Worm (Caenorhabditis elegans): ENCODE data around the gene mcm-5.
A peak's percentile ranks its signal among the peaks of the same experiment; 100 is the strongest.

mcm-5 gene

DNA sequence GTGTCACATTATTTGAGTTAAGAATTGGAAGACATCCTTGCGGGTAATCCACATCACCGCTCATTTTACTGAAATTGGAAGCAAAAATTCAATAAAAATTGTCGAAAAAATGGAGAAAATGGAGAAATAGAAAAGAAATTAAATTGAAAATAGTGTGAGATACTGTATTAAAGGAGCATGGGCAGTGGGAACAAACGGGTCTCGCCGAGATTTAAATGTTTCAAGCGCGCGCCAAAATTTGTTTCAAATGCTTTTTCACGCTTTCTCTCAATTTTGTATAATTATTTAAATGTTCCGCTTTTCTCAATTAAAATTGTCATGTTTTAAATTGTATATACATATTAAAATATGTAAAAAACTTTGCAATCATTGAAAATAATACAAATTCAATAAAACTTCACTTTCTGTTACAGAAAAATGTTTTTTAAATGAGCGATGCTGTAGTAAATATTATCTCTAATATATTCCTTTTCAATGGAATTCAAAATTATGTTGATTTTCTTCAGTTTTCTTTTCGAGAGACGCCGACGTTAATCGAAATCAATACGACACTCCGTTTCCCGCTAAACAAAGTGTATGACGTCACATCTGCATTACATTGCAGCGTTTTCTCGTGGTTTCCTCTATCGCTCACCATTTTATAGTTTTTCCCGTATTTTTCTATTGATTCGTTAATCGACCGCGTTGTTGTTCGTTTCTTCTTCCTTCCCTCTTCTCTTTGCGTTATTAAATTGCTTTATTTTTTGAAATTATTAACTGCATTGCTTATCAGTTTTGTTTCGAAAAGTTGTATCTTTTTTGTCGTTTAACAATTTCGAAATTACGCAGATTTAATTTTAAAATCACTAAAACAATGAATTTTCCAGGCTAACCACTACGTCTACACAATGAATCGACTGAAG, 22.2 kb upstream of the mcm-5 start, which contains the start of the genes evl-14 and dcn-1 (continued):
- TF ChIP-seq tbx-2 (tag; optimal IDR thresholded peaks at IDR 0.05), result peak; percentile 75
- TF ChIP-seq F16B12.6 (tag; optimal IDR thresholded peaks at IDR 0.05), result peak; percentile 52
- peak; percentile 81 to 90 for TF ChIP-seq lsy-2 (tag; optimal IDR thresholded peaks at IDR 0.05)
- TF ChIP-seq nhr-71 (tag; optimal IDR thresholded peaks at IDR 0.05), result peak; percentile 90
- TF ChIP-seq ceh-8 (GFP tag; optimal IDR thresholded peaks at IDR 0.05), result no peak
- peak; percentile 29 for TF ChIP-seq egl-13 (tag; optimal IDR thresholded peaks at IDR 0.05)
- no peak for TF ChIP-seq rnt-1 (tag; optimal IDR thresholded peaks at IDR 0.05)
- no peak for TF ChIP-seq C34B4.2 (tag; optimal IDR thresholded peaks at IDR 0.05)
- TF ChIP-seq tlp-1 (tag; optimal IDR thresholded peaks at IDR 0.05), result no peak
- peak; percentile 39 for TF ChIP-seq nhr-77 (tag; optimal IDR thresholded peaks at IDR 0.05)
- no peak for TF ChIP-seq unc-98 (GFP tag; IDR thresholded peaks at IDR 0.05)
- TF ChIP-seq mdl-1 (tag; optimal IDR thresholded peaks at IDR 0.05), result peak in 1 of 2 experiments; percentile 88
- peak; percentile 65 for TF ChIP-seq lin-15B (tag; optimal IDR thresholded peaks at IDR 0.05)

DNA sequence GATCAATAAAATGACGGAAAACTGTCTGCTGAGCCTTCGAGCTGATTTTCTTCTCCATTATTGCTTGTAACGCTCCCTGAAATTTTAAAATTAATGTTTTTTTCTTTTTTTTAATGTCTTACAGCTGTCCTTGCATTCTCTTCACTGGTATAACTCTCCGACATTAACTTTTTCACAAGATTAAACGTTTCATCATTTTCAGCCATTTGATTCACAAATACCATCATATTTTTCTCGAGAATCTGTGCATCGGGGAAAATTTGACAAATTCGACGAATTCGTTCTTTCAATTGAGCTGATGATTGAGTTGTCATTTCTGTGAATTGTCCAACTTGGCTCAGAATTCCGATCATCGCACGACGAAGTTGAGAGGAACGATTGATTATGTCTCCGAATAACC, 18.2 kb upstream of the mcm-5 start:
- TF ChIP-seq nhr-71 (tag; optimal IDR thresholded peaks at IDR 0.05), result no peak
- TF ChIP-seq aly-2 (tag; optimal IDR thresholded peaks at IDR 0.05), result no peak
- no peak for TF ChIP-seq nhr-237 (tag; optimal IDR thresholded peaks at IDR 0.05)
- no peak for TF ChIP-seq unc-98 (GFP tag; IDR thresholded peaks at IDR 0.05)
- no peak for TF ChIP-seq ets-5 (GFP tag; IDR thresholded peaks at IDR 0.05)
- no peak for TF ChIP-seq hlh-4 (tag; optimal IDR thresholded peaks at IDR 0.05)
- no peak for TF ChIP-seq ama-1 (optimal IDR thresholded peaks at IDR 0.05)
- no peak for TF ChIP-seq dsc-1 (tag; optimal IDR thresholded peaks at IDR 0.05)
- TF ChIP-seq lin-15B (tag; optimal IDR thresholded peaks at IDR 0.05), result no peak
- no peak for TF ChIP-seq lin-13 (GFP tag; optimal IDR thresholded peaks at IDR 0.05)
- no peak for TF ChIP-seq tlp-1 (tag; optimal IDR thresholded peaks at IDR 0.05)
- no peak for TF ChIP-seq egl-13 (tag; optimal IDR thresholded peaks at IDR 0.05)
- no peak for TF ChIP-seq C34B4.2 (tag; optimal IDR thresholded peaks at IDR 0.05)
- no peak for TF ChIP-seq fkh-4 (tag; optimal IDR thresholded peaks at IDR 0.05; ENCODE audit: borderline replicate concordance)
- no peak for TF ChIP-seq elt-2 (tag; optimal IDR thresholded peaks at IDR 0.05)
- no peak for TF ChIP-seq mep-1 (tag; optimal IDR thresholded peaks at IDR 0.05)
- TF ChIP-seq pax-3 (tag; optimal IDR thresholded peaks at IDR 0.05), result no peak
- TF ChIP-seq nhr-19 (GFP tag; conservative IDR thresholded peaks at IDR 0.05), result no peak
- TF ChIP-seq unc-86 (tag; optimal IDR thresholded peaks at IDR 0.05), result no peak

DNA sequence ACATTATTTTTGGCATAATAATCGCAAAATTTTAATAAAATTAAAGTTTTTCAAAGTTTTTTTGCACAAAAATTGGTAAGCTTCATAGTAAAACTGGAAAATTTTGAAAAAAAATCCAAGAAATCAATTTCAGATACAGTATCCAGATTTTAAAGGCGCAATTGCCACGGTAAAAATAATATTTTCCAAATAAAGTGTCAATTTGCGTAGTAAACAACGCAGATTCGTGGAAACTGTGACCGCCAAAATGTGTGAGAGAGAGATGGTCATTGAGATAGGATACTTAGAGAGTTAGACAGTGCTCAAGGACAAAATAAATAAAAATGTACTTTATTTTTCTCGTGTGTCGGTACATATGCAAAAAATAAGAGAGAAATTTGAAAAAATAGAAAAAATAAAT, 11.7 kb upstream of the mcm-5 start:
- TF ChIP-seq ceh-90 (tag; optimal IDR thresholded peaks at IDR 0.05), result no peak
- TF ChIP-seq nhr-20 (tag; optimal IDR thresholded peaks at IDR 0.05), result peak; percentile 4
- no peak for TF ChIP-seq lin-14 (GFP tag; optimal IDR thresholded peaks at IDR 0.05)
- TF ChIP-seq vab-15 (tag; optimal IDR thresholded peaks at IDR 0.05), result no peak
- TF ChIP-seq nhr-19 (GFP tag; conservative IDR thresholded peaks at IDR 0.05), result no peak
- no peak for TF ChIP-seq efl-1 (optimal IDR thresholded peaks at IDR 0.05)
- peak in 1 of 2 experiments; percentile 88 for TF ChIP-seq efl-1 (GFP tag; optimal IDR thresholded peaks at IDR 0.05 in 1 of 2)
- no peak for TF ChIP-seq hpl-2 (GFP tag; optimal IDR thresholded peaks at IDR 0.05)
- TF ChIP-seq elt-3 (tag; optimal IDR thresholded peaks at IDR 0.05), result no peak
- no peak for TF ChIP-seq lin-15B (tag; optimal IDR thresholded peaks at IDR 0.05)
- TF ChIP-seq rnt-1 (tag; optimal IDR thresholded peaks at IDR 0.05), result no peak
- TF ChIP-seq C16A3.4 (tag; optimal IDR thresholded peaks at IDR 0.05), result no peak
- TF ChIP-seq mdl-1 (tag; optimal IDR thresholded peaks at IDR 0.05), result no peak
- TF ChIP-seq C34B4.2 (tag; optimal IDR thresholded peaks at IDR 0.05), result no peak
- TF ChIP-seq mep-1 (tag; optimal IDR thresholded peaks at IDR 0.05), result peak; percentile 52
- no peak for TF ChIP-seq ama-1 (optimal IDR thresholded peaks at IDR 0.05)
- TF ChIP-seq jun-1 (tag; optimal IDR thresholded peaks at IDR 0.05), result no peak
- TF ChIP-seq egl-13 (tag; optimal IDR thresholded peaks at IDR 0.05), result no peak
- peak; percentile 73 for TF ChIP-seq nhr-85 (tag)
- no peak for TF ChIP-seq Y116A8C.19 (tag; optimal IDR thresholded peaks at IDR 0.05; ENCODE audit: borderline replicate concordance)
- TF ChIP-seq grh-1 (GFP tag; IDR thresholded peaks at IDR 0.05), result no peak
- TF ChIP-seq snpc-4 (tag; optimal IDR thresholded peaks at IDR 0.05), result no peak
